Worm (Caenorhabditis elegans) whole organism, L1 larva: ENCODE data around the gene aagr-2.
A peak's percentile ranks its signal among the peaks of the same experiment; 100 is the strongest.
"Not testable (repeated sequence)": the region's sequence is repeated elsewhere in the genome, so short reads cannot be mapped to it uniquely, and the experiment has no call there.

ENCODE experiments used
- blmp-1 ChIP-seq: fragments of 150-350 bp; optimal IDR thresholded peaks from 2 replicates; lab custom pipeline; 2014; ENCODE audit warnings: missing biosample characterization, missing genetic modification characterization
- ceh-63 ChIP-seq: fragments of 200-800 bp; sonication (Bioruptor generic); optimal IDR thresholded peaks from 2 replicates; lab custom pipeline; 2018; ENCODE audit warnings: mild to moderate bottlenecking, missing genetic modification characterization, missing compliant biosample characterization
- ceh-8 ChIP-seq: fragments of 200-800 bp; sonication (Bioruptor generic); optimal IDR thresholded peaks from 2 replicates; lab custom pipeline; 2018; ENCODE audit warnings: mild to moderate bottlenecking, missing genetic modification characterization, moderate library complexity, missing compliant biosample characterization
- ces-1 ChIP-seq: fragments of 150-350 bp; optimal IDR thresholded peaks from 2 replicates; lab custom pipeline; 2014; ENCODE audit warnings: missing biosample characterization, missing genetic modification reagents, missing genetic modification characterization
- dsc-1 ChIP-seq: sonication (generic microtip); optimal IDR thresholded peaks from 2 replicates; lab custom pipeline; 2016; ENCODE audit warnings: mild to moderate bottlenecking, missing genetic modification characterization, missing compliant biosample characterization
- efl-1 ChIP-seq, 4 experiments: fragments of 150-350 bp; optimal IDR thresholded peaks in 3 of 4; peaks in 1 of 4; 1 replicate in 1 of 4; 2 replicates in 3 of 4; lab custom pipeline; 2014; ENCODE audit warnings: missing biosample characterization in 2 of 4, missing genetic modification characterization in 2 of 4, missing genetic modification reagents in 2 of 4
- efl-3 ChIP-seq: fragments of 200-800 bp; sonication (Bioruptor generic); optimal IDR thresholded peaks from 2 replicates; lab custom pipeline; 2018; ENCODE audit warnings: mild to moderate bottlenecking, missing genetic modification characterization, missing compliant biosample characterization
- elt-2 ChIP-seq: sonication (generic microtip); optimal IDR thresholded peaks from 2 replicates; lab custom pipeline; 2016; ENCODE audit warnings: missing genetic modification characterization, mild to moderate bottlenecking, inconsistent platforms, missing compliant biosample characterization, missing genetic modification reagents
- elt-3 ChIP-seq, 6 experiments: fragments of 150-350 bp in 1 of 6; sonication (generic microtip); optimal IDR thresholded peaks; 2 replicates each; lab custom pipeline; 2017 to 2018; ENCODE audit warnings: missing biosample characterization in 6 of 6, missing genetic modification characterization in 6 of 6, inconsistent platforms in 1 of 6
- ets-5 ChIP-seq: fragments of 200-800 bp; sonication (Bioruptor generic); IDR thresholded peaks from 2 replicates; pipeline ENCODE4 v1.3.6; 2022; ENCODE audit warnings: missing genetic modification characterization, missing compliant biosample characterization
- fkh-4 ChIP-seq: sonication (generic microtip); optimal IDR thresholded peaks from 2 replicates; lab custom pipeline; 2016; ENCODE audit warnings: missing compliant biosample characterization, missing genetic modification characterization, borderline replicate concordance
- fos-1 ChIP-seq: fragments of 150-350 bp; optimal IDR thresholded peaks from 2 replicates; lab custom pipeline; 2014; ENCODE audit warnings: missing biosample characterization, missing genetic modification characterization
- grh-1 ChIP-seq: fragments of 200-800 bp; sonication (Bioruptor generic); IDR thresholded peaks from 2 replicates; pipeline ENCODE4 v1.3.6; 2022; ENCODE audit warnings: missing genetic modification reagents, missing genetic modification characterization, missing compliant biosample characterization
- lin-13 ChIP-seq: fragments of 150-350 bp; optimal IDR thresholded peaks from 2 replicates; lab custom pipeline; 2014; ENCODE audit warnings: missing biosample characterization, missing genetic modification reagents, missing genetic modification characterization
- lin-14 ChIP-seq: fragments of 200-800 bp; sonication (Bioruptor generic); optimal IDR thresholded peaks from 2 replicates; lab custom pipeline; 2018; ENCODE audit warnings: mild to moderate bottlenecking, missing genetic modification characterization, moderate library complexity, missing compliant biosample characterization
- lin-35 ChIP-seq, 2 experiments: fragments of 150-350 bp; optimal IDR thresholded peaks; 2 replicates each; lab custom pipeline; 2014; ENCODE audit warnings: missing biosample characterization in 2 of 2, missing genetic modification characterization in 2 of 2, missing genetic modification reagents in 2 of 2
- lin-39 ChIP-seq: fragments of 150-350 bp; optimal IDR thresholded peaks from 2 replicates; lab custom pipeline; 2014; ENCODE audit warnings: missing biosample characterization, missing genetic modification reagents, missing genetic modification characterization
- lir-3 ChIP-seq: sonication (generic microtip); optimal IDR thresholded peaks from 2 replicates; lab custom pipeline; 2016; ENCODE audit warnings: mild to moderate bottlenecking, missing genetic modification characterization, moderate library complexity, missing compliant biosample characterization; ENCODE audit not compliant: poor library complexity
- mdl-1 ChIP-seq, 2 experiments: fragments of 150-350 bp; optimal IDR thresholded peaks; 2 replicates each; lab custom pipeline; 2014 to 2017; ENCODE audit warnings: missing biosample characterization in 2 of 2, missing genetic modification characterization in 2 of 2, inconsistent platforms in 1 of 2
- nhr-11 ChIP-seq: fragments of 150-350 bp; optimal IDR thresholded peaks from 2 replicates; lab custom pipeline; 2014; ENCODE audit warnings: missing biosample characterization, missing genetic modification characterization
- nhr-19 ChIP-seq: fragments of 200-800 bp; sonication (Bioruptor generic); conservative IDR thresholded peaks from 2 replicates; pipeline ENCODE4 v1.3.6; 2022; ENCODE audit warnings: missing genetic modification characterization, missing compliant biosample characterization
- nhr-20 ChIP-seq: sonication (generic microtip); optimal IDR thresholded peaks from 2 replicates; lab custom pipeline; 2016; ENCODE audit warnings: mild to moderate bottlenecking, missing genetic modification characterization, missing compliant biosample characterization
- nhr-77 ChIP-seq: fragments of 150-350 bp; optimal IDR thresholded peaks from 2 replicates; lab custom pipeline; 2014; ENCODE audit warnings: missing biosample characterization, missing genetic modification characterization
- nhr-85 ChIP-seq: sonication (generic microtip); peaks from one replicate; lab custom pipeline; 2016; ENCODE audit warnings: missing genetic modification characterization, inconsistent platforms, missing compliant biosample characterization
- pag-3 ChIP-seq: sonication (generic microtip); optimal IDR thresholded peaks from 2 replicates; lab custom pipeline; 2017; ENCODE audit warnings: missing genetic modification characterization, mild to moderate bottlenecking, missing compliant biosample characterization, antibody characterized with exemption, borderline replicate concordance; ENCODE audit not compliant: insufficient read depth
- pqm-1 ChIP-seq: sonication (generic microtip); optimal IDR thresholded peaks from 3 replicates; lab custom pipeline; 2017; ENCODE audit warnings: missing biosample characterization, missing genetic modification characterization
- rnt-1 ChIP-seq: sonication (generic microtip); optimal IDR thresholded peaks from 2 replicates; lab custom pipeline; 2016; ENCODE audit warnings: mild to moderate bottlenecking, missing genetic modification characterization, moderate library complexity, missing compliant biosample characterization
- sup-37 ChIP-seq: fragments of 200-800 bp; sonication (Bioruptor generic); optimal IDR thresholded peaks from 2 replicates; lab custom pipeline; 2018; ENCODE audit warnings: mild to moderate bottlenecking, missing genetic modification characterization, missing compliant biosample characterization
- tbx-2 ChIP-seq: sonication (generic microtip); optimal IDR thresholded peaks from 2 replicates; lab custom pipeline; 2016; ENCODE audit warnings: missing genetic modification characterization, missing compliant biosample characterization
- unc-130 ChIP-seq: fragments of 150-350 bp; optimal IDR thresholded peaks from 2 replicates; lab custom pipeline; 2017; ENCODE audit warnings: missing biosample characterization, missing genetic modification characterization, inconsistent platforms
- unc-30 ChIP-seq: sonication (generic microtip); optimal IDR thresholded peaks from 2 replicates; lab custom pipeline; 2017; ENCODE audit warnings: missing biosample characterization, missing genetic modification characterization
- unc-98 ChIP-seq: fragments of 200-800 bp; sonication (Bioruptor generic); IDR thresholded peaks from 2 replicates; pipeline ENCODE4 v1.3.6; 2022; ENCODE audit warnings: missing genetic modification characterization, missing compliant biosample characterization
- xbp-1 ChIP-seq: sonication (generic microtip); optimal IDR thresholded peaks from 2 replicates; lab custom pipeline; 2016; ENCODE audit warnings: missing genetic modification characterization, missing compliant biosample characterization
- ztf-4 ChIP-seq: fragments of 150-350 bp; optimal IDR thresholded peaks from 2 replicates; lab custom pipeline; 2014; ENCODE audit warnings: missing biosample characterization, missing genetic modification characterization

Gene aagr-2

DNA sequence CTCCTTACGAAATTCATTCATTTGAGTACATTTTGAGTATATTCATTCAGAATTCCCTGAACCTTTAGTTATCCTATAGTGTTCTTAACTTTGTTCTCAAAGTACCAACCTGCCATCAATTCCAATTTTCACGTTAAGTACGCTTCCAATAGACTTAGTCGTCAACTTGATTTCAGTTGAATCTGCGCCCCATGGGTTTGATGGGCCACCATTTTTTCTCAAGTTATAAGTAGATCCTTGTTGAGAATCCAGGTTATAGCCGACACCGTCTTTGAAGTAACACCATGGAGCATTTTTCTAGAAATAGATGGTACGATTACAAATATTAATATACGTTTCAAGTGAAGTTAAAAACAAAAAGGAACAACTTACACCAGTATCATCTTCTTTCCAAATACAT is 319 bp downstream of the aagr-2 start (continued):
- no peak for TF ChIP-seq efl-3 (GFP tag; lab: Kevin White, UChicago)

- no peak for TF ChIP-seq mdl-1 (tag; optimal IDR thresholded peaks at IDR 0.05; lab: Kevin White, UChicago)
- no peak for TF ChIP-seq xbp-1 (tag; lab: Kevin White, UChicago)
- TF ChIP-seq ztf-4 = no peak
- TF ChIP-seq lir-3 (tag; lab: Kevin White, UChicago) = no peak
- TF ChIP-seq pqm-1 (tag; lab: Kevin White, UChicago) = no peak
- no peak for TF ChIP-seq nhr-19 (GFP tag; lab: Robert Waterston, UW)
- no peak for TF ChIP-seq lin-14 (GFP tag; lab: Kevin White, UChicago)
- no peak for TF ChIP-seq rnt-1 (tag; lab: Kevin White, UChicago)
- TF ChIP-seq elt-2 (tag; lab: Kevin White, UChicago) = peak; percentile 50
- no peak for TF ChIP-seq lin-13 (GFP tag; lab: Kevin White, UChicago)
- no peak for TF ChIP-seq dsc-1 (tag; lab: Kevin White, UChicago)
- TF ChIP-seq unc-30 (tag; lab: Kevin White, UChicago) = no peak
- no peak for TF ChIP-seq sup-37
- peak in 1 of 6 experiments; percentile 11 for TF ChIP-seq elt-3 (tag; optimal IDR thresholded peaks at IDR 0.05; lab: Kevin White, UChicago)
- TF ChIP-seq lin-39 = no peak
- no peak for TF ChIP-seq ceh-8 (GFP tag; lab: Kevin White, UChicago)
- TF ChIP-seq ets-5 (GFP tag; lab: Robert Waterston, UW) = no peak
Observed at ce11 chrII:4920608-4921007, 4.4 kb downstream of the aagr-2 start.

DNA sequence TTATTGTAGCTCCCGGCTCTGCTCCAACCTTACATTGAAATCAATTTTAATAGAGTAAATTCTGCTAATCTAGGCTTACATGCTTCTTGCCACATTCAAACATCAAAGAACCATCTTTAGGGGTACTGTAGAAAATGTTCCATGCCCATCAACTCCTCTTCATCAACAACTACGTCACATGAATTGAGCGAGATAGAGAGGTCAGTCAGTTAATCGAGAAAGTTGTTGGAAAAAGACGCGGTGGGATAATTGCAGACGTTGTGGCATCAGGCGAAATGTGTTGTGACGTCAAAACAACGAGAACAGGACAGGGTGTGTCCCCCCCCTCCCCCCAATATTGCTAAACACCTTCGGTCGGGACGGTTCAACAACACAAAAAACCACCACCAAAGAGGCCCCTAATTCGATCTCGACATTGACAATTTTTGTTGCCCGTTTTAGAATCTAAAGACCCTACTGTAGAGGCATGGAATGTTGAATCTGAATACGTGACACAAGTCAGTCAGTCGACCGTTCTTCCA is 6.5 kb downstream of the aagr-2 start:
- TF ChIP-seq unc-130 (tag; lab: Kevin White, UChicago) (peak; percentile 11), grh-1 (peak; percentile 40), nhr-85 (tag; lab: Kevin White, UChicago) (peak; percentile 93), efl-1 (optimal IDR thresholded peaks at IDR 0.05; lab: Kevin White, UChicago) (no peak), efl-1 (GFP tag; optimal IDR thresholded peaks at IDR 0.05 in 1 of 2; lab: Kevin White, UChicago) (peak in 1 of 2 experiments; percentile 81), ces-1 (GFP tag; lab: Kevin White, UChicago) (no peak), pag-3 (tag; lab: Kevin White, UChicago) (no peak), lin-14 (GFP tag; lab: Kevin White, UChicago) (peak; percentile 47), fkh-4 (tag; lab: Kevin White, UChicago) (no peak), ceh-63 (GFP tag; lab: Kevin White, UChicago) (no peak), tbx-2 (tag; lab: Kevin White, UChicago) (peak; percentile 10), elt-3 (tag; optimal IDR thresholded peaks at IDR 0.05; lab: Kevin White, UChicago) (peak in 1 of 6 experiments; percentile 26), blmp-1 (tag; lab: Kevin White, UChicago) (peak; percentile 52), nhr-11 (tag; lab: Kevin White, UChicago) (no peak), lin-35 (GFP tag; optimal IDR thresholded peaks at IDR 0.05; lab: Kevin White, UChicago) (peak in 1 of 2 experiments; percentile 15), nhr-20 (tag; lab: Kevin White, UChicago) (peak; percentile 22)

DNA sequence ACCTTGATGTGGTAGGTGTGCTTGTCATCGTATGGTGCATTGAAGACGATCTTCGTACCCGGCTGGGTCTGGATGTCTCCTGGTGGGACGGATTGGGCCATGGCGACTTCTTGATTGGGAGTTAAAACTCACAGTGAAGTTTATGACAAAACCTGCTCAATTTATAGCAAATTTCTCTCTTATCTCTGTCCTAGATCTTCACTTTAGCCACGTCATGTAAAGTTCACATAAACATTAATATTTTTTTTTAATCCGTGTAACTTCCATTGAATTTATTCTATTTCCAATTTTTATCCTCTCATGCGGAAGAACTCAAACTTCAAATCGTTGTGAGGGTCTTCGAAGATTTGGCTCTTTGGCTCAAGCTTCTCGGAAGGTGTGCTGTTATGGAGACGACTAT is 8.6 kb downstream of the aagr-2 start, which contains the start of gene msp-31:
Gene msp-31, minus strand, starts transcription at position 101 of the 400 bp plus-strand sequence.
- TF ChIP-seq fos-1 (tag; lab: Kevin White, UChicago); rnt-1 (tag; lab: Kevin White, UChicago); nhr-77: not testable (repeated sequence)

DNA sequence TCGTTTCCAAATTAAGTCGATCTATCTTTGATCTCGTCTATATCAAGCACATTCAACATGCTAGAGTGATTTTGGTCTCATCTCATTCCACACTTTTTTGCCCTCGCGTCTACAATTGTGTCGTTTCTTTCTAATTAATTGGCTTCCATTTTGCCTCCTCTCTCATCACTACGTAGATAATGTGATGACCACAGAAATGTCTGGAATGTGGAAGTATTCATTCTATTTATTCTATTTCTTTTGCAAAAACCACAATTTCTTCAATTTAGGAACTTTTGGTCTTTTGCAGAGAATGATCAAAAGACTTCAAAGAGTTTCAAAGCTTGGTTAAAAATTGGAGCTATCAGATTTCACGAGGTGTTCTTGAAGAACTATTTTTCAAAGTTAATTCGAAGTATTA is 9.5 kb downstream of the aagr-2 start:
- TF ChIP-seq efl-1 (optimal IDR thresholded peaks at IDR 0.05; lab: Kevin White, UChicago) (no peak), efl-1 (GFP tag; optimal IDR thresholded peaks at IDR 0.05 in 1 of 2; lab: Kevin White, UChicago) (peak in 1 of 2 experiments; percentile 63), nhr-85 (tag; lab: Kevin White, UChicago) (peak; percentile 71), unc-98 (GFP tag; lab: Robert Waterston, UW) (no peak)
